Worm (Caenorhabditis elegans) whole organism, young adult: ENCODE results near the gene F44E5.1.

Source experiments
- B0336.3 ChIP-seq: fragments of 200-800 bp; sonication (Bioruptor generic); IDR thresholded peaks from 2 replicates; pipeline ENCODE4 v1.3.6; 2022; ENCODE audit warnings: missing genetic modification characterization, missing compliant biosample characterization
- C06A6.2 ChIP-seq: fragments of 200-800 bp; sonication (Bioruptor generic); conservative IDR thresholded peaks from 2 replicates; pipeline ENCODE4 v1.3.6; 2022; ENCODE audit warnings: missing genetic modification characterization, missing compliant biosample characterization
- C17E4.6 ChIP-seq: fragments of 200-800 bp; sonication (Bioruptor generic); IDR thresholded peaks from 2 replicates; pipeline ENCODE4 v1.3.6; 2022; ENCODE audit warnings: missing genetic modification reagents, missing genetic modification characterization, missing compliant biosample characterization
- D2030.7 ChIP-seq: fragments of 200-800 bp; sonication (Bioruptor generic); IDR thresholded peaks from 2 replicates; pipeline ENCODE4 v1.3.6; 2022; ENCODE audit warnings: missing genetic modification reagents, missing genetic modification characterization, missing compliant biosample characterization
- F23B12.7 ChIP-seq: sonication (generic microtip); optimal IDR thresholded peaks from 2 replicates; lab custom pipeline; 2017; ENCODE audit warnings: missing genetic modification characterization, mild to moderate bottlenecking, missing compliant biosample characterization, antibody characterized with exemption, moderate library complexity; ENCODE audit not compliant: insufficient read depth
- F57C9.4 ChIP-seq: sonication (generic microtip); optimal IDR thresholded peaks from 2 replicates; lab custom pipeline; 2017; ENCODE audit warnings: mild to moderate bottlenecking, missing genetic modification characterization, missing compliant biosample characterization
- T26A5.8 ChIP-seq: sonication (generic microtip); optimal IDR thresholded peaks from 2 replicates; lab custom pipeline; 2016; ENCODE audit warnings: missing genetic modification characterization, missing compliant biosample characterization
- akir-1 ChIP-seq: fragments of 200-800 bp; sonication (Bioruptor generic); optimal IDR thresholded peaks from 2 replicates; lab custom pipeline; 2018; ENCODE audit warnings: mild to moderate bottlenecking, missing genetic modification characterization, moderate library complexity, missing compliant biosample characterization
- ama-1 ChIP-seq, 3 experiments: fragments of 150-350 bp in 1 of 3; sonication (generic microtip) in 2 of 3; optimal IDR thresholded peaks; 2 replicates each; lab custom pipeline; 2014 to 2018; ENCODE audit warnings: missing biosample characterization in 2 of 3, missing genetic modification characterization in 2 of 3, missing genetic modification reagents in 2 of 3
- atf-7 ChIP-seq: sonication (generic microtip); optimal IDR thresholded peaks from 2 replicates; lab custom pipeline; 2017; ENCODE audit warnings: mild to moderate bottlenecking, missing genetic modification characterization, missing compliant biosample characterization
- attf-6 ChIP-seq: fragments of 200-800 bp; sonication (Bioruptor generic); IDR thresholded peaks from 2 replicates; pipeline ENCODE4 v1.3.6; 2022; ENCODE audit warnings: missing genetic modification reagents, missing genetic modification characterization, missing compliant biosample characterization
- bed-1 ChIP-seq: fragments of 200-800 bp; sonication (Bioruptor generic); IDR thresholded peaks from 2 replicates; pipeline ENCODE4 v1.3.6; 2022; ENCODE audit warnings: missing genetic modification reagents, missing genetic modification characterization, missing compliant biosample characterization
- cebp-1 ChIP-seq, 2 experiments: fragments of 200-800 bp in 1 of 2; sonication (Bioruptor generic) in 1 of 2; sonication (generic microtip) in 1 of 2; IDR thresholded peaks in 1 of 2; optimal IDR thresholded peaks in 1 of 2; 2 replicates each; pipeline versions ENCODE4 v1.3.6 to Lab custom; 2017 to 2022; ENCODE audit warnings: missing compliant biosample characterization in 2 of 2, missing genetic modification characterization in 2 of 2, mild to moderate bottlenecking in 1 of 2, missing genetic modification reagents in 1 of 2, moderate library complexity in 1 of 2
- ceh-27 ChIP-seq: fragments of 200-800 bp; sonication (Bioruptor generic); optimal IDR thresholded peaks from 2 replicates; lab custom pipeline; 2018; ENCODE audit warnings: mild to moderate bottlenecking, missing genetic modification characterization, moderate library complexity, missing compliant biosample characterization
- ceh-58 ChIP-seq: fragments of 200-800 bp; sonication (Bioruptor generic); IDR thresholded peaks from 2 replicates; pipeline ENCODE4 v1.3.6; 2022; ENCODE audit warnings: missing genetic modification characterization, missing compliant biosample characterization
- chd-7 ChIP-seq: sonication (generic microtip); optimal IDR thresholded peaks from 2 replicates; lab custom pipeline; 2016; ENCODE audit warnings: mild to moderate bottlenecking, missing genetic modification characterization, moderate library complexity, missing compliant biosample characterization
- efl-1 ChIP-seq: fragments of 150-350 bp; optimal IDR thresholded peaks from 2 replicates; lab custom pipeline; 2014; ENCODE audit warnings: missing biosample characterization, missing genetic modification reagents, missing genetic modification characterization
- ekl-4 ChIP-seq: fragments of 200-800 bp; sonication (Bioruptor generic); IDR thresholded peaks from 2 replicates; pipeline ENCODE4 v1.3.6; 2022; ENCODE audit warnings: missing genetic modification reagents, missing genetic modification characterization, missing compliant biosample characterization
- fkh-3 ChIP-seq: sonication (generic microtip); optimal IDR thresholded peaks from 2 replicates; lab custom pipeline; 2016; ENCODE audit warnings: mild to moderate bottlenecking, missing genetic modification characterization, missing compliant biosample characterization
- him-1 ChIP-seq: sonication (generic microtip); optimal IDR thresholded peaks from 2 replicates; lab custom pipeline; 2016; ENCODE audit warnings: missing genotype, missing genetic modification reagents, missing genetic modification characterization, missing compliant biosample characterization
- hlh-12 ChIP-seq: sonication (generic microtip); optimal IDR thresholded peaks from 2 replicates; lab custom pipeline; 2016; ENCODE audit warnings: missing genetic modification characterization, missing compliant biosample characterization
- hmg-20 ChIP-seq: fragments of 200-800 bp; sonication (Bioruptor generic); IDR thresholded peaks from 2 replicates; pipeline ENCODE4 v1.3.6; 2022; ENCODE audit warnings: missing genetic modification reagents, missing genetic modification characterization, missing compliant biosample characterization
- hsf-1 ChIP-seq: fragments of 200-800 bp; sonication (Bioruptor generic); IDR thresholded peaks from 2 replicates; pipeline ENCODE4 v1.3.6; 2022; ENCODE audit warnings: missing genetic modification reagents, missing genetic modification characterization, missing compliant biosample characterization
- lag-1 ChIP-seq: fragments of 200-800 bp; sonication (Bioruptor generic); IDR thresholded peaks from 2 replicates; pipeline ENCODE4 v1.3.6; 2022; ENCODE audit warnings: missing genetic modification reagents, missing genetic modification characterization, missing compliant biosample characterization
- lin-35 ChIP-seq, 3 experiments: fragments of 150-350 bp in 2 of 3; sonication (generic microtip) in 1 of 3; optimal IDR thresholded peaks; 2 replicates each; lab custom pipeline; 2014 to 2018; ENCODE audit warnings: missing biosample characterization in 3 of 3, missing genetic modification characterization in 3 of 3, missing genetic modification reagents in 3 of 3
- lin-40 ChIP-seq: sonication (generic microtip); optimal IDR thresholded peaks from 2 replicates; lab custom pipeline; 2016; ENCODE audit warnings: missing genetic modification characterization, mild to moderate bottlenecking, missing compliant biosample characterization, missing genotype, missing genetic modification reagents
- madf-10 ChIP-seq: sonication (generic microtip); optimal IDR thresholded peaks from 2 replicates; lab custom pipeline; 2016; ENCODE audit warnings: mild to moderate bottlenecking, missing genetic modification characterization, missing compliant biosample characterization
- mel-28 ChIP-seq: sonication (generic microtip); optimal IDR thresholded peaks from 2 replicates; lab custom pipeline; 2016; ENCODE audit warnings: borderline replicate concordance, mild to moderate bottlenecking, missing genetic modification characterization, missing compliant biosample characterization
- nfya-1 ChIP-seq: sonication (generic microtip); optimal IDR thresholded peaks from 2 replicates; lab custom pipeline; 2017; ENCODE audit warnings: antibody characterized with exemption, missing compliant biosample characterization, missing genetic modification characterization, borderline replicate concordance; ENCODE audit not compliant: insufficient read depth
- nhr-120 ChIP-seq: fragments of 200-800 bp; sonication (Bioruptor generic); IDR thresholded peaks from 2 replicates; pipeline ENCODE4 v1.3.6; 2022; ENCODE audit warnings: missing genetic modification characterization, missing compliant biosample characterization
- nhr-27 ChIP-seq: fragments of 200-800 bp; sonication (Bioruptor generic); optimal IDR thresholded peaks from 2 replicates; lab custom pipeline; 2018; ENCODE audit warnings: mild to moderate bottlenecking, missing genetic modification characterization, moderate library complexity, missing compliant biosample characterization
- pbrm-1 ChIP-seq: fragments of 200-800 bp; sonication (Bioruptor generic); IDR thresholded peaks from 2 replicates; pipeline ENCODE4 v1.3.6; 2022; ENCODE audit warnings: missing genetic modification reagents, missing genetic modification characterization, missing compliant biosample characterization
- rcor-1 ChIP-seq: fragments of 200-800 bp; sonication (Bioruptor generic); IDR thresholded peaks from 2 replicates; pipeline ENCODE4 v1.3.6; 2022; ENCODE audit warnings: missing genetic modification reagents, missing genetic modification characterization, missing compliant biosample characterization
- repo-1 ChIP-seq: sonication (generic microtip); optimal IDR thresholded peaks from 2 replicates; lab custom pipeline; 2017; ENCODE audit warnings: mild to moderate bottlenecking, missing genetic modification characterization, missing compliant biosample characterization
- sea-2 ChIP-seq: fragments of 200-800 bp; sonication (Bioruptor generic); IDR thresholded peaks from 2 replicates; pipeline ENCODE4 v1.3.6; 2022; ENCODE audit warnings: missing genetic modification characterization, missing compliant biosample characterization
- snpc-1.1 ChIP-seq: sonication (generic microtip); optimal IDR thresholded peaks from 2 replicates; lab custom pipeline; 2017; ENCODE audit warnings: missing genetic modification characterization, mild to moderate bottlenecking, missing compliant biosample characterization, antibody characterized with exemption, moderate library complexity, missing genotype, missing genetic modification reagents; ENCODE audit not compliant: insufficient read depth
- snpc-4 ChIP-seq, 5 experiments: fragments of 150-350 bp in 1 of 5; sonication (generic microtip) in 4 of 5; optimal IDR thresholded peaks; 2 replicates each; lab custom pipeline; 2014 to 2018; ENCODE audit warnings: missing genetic modification characterization in 5 of 5, missing biosample characterization in 3 of 5, antibody characterized with exemption in 2 of 5, mild to moderate bottlenecking in 2 of 5, missing compliant biosample characterization in 2 of 5, missing genotype in 2 of 5, moderate library complexity in 2 of 5, missing genetic modification reagents in 1 of 5
- somi-1 ChIP-seq: fragments of 200-800 bp; sonication (Bioruptor generic); optimal IDR thresholded peaks from 2 replicates; lab custom pipeline; 2018; ENCODE audit warnings: mild to moderate bottlenecking, missing genetic modification characterization, missing compliant biosample characterization
- tlf-1 ChIP-seq: fragments of 200-800 bp; sonication (Bioruptor generic); optimal IDR thresholded peaks from 2 replicates; lab custom pipeline; 2018; ENCODE audit warnings: mild to moderate bottlenecking, missing genetic modification characterization, missing compliant biosample characterization
- xnd-1 ChIP-seq: sonication (generic microtip); optimal IDR thresholded peaks from 2 replicates; lab custom pipeline; 2016; ENCODE audit warnings: missing genotype, missing genetic modification reagents, missing genetic modification characterization, missing compliant biosample characterization
- zfh-2 ChIP-seq: fragments of 200-800 bp; sonication (Bioruptor generic); conservative IDR thresholded peaks from 2 replicates; pipeline ENCODE4 v1.3.6; 2022; ENCODE audit warnings: missing genetic modification reagents, missing genetic modification characterization, missing compliant biosample characterization
- ztf-25 ChIP-seq: fragments of 200-800 bp; sonication (Bioruptor generic); IDR thresholded peaks from 2 replicates; pipeline ENCODE4 v1.3.6; 2022; ENCODE audit warnings: missing genetic modification reagents, missing genetic modification characterization, missing compliant biosample characterization

The F44E5.1 gene

DNA sequence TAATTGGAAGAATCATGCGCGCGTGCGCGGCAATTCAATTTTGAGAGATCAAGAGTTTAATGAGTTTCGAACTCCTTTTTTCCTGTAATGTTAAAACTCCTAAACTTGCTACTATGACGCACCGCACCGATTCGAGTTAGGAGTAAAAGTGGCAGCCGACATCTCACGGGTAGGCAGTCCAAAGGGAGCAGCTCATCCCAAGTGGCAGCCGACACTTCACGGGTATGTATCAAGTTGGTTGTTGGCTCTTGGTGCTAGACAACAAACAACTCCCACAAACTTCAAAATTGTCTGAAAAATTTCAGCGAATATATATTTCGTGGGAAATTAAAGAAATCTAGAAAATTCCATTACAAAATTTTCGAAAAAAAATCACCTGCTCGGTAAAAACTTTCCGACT is 21.2 kb downstream of the F44E5.1 start:
- no peak for TF ChIP-seq fkh-3 (tag; lab: Kevin White, UChicago)
- TF ChIP-seq C06A6.2, result no peak
- no peak for TF ChIP-seq nfya-1 (tag; lab: Kevin White, UChicago)
- TF ChIP-seq mel-28 (tag; lab: Kevin White, UChicago), result no peak
- no peak for TF ChIP-seq somi-1
- no peak for TF ChIP-seq akir-1 (GFP tag; lab: Kevin White, UChicago)
- no peak for TF ChIP-seq T26A5.8
- no peak for TF ChIP-seq C17E4.6 (GFP tag; lab: Robert Waterston, UW)
- no peak for TF ChIP-seq nhr-120
- TF ChIP-seq B0336.3 (GFP tag; lab: Robert Waterston, UW), result no peak
- TF ChIP-seq lag-1 (GFP tag; lab: Robert Waterston, UW), result no peak
- no peak for TF ChIP-seq F57C9.4 (tag; lab: Kevin White, UChicago)
- TF ChIP-seq snpc-4 (GFP tag; optimal IDR thresholded peaks at IDR 0.05; lab: Kevin White, UChicago), result no peak
- peak in 3 of 4 experiments; percentile 51 to 79 (median 76) for TF ChIP-seq snpc-4 (tag; optimal IDR thresholded peaks at IDR 0.05; lab: Kevin White, UChicago)
- peak; percentile 16 for TF ChIP-seq snpc-1.1 (tag; lab: Kevin White, UChicago)

DNA sequence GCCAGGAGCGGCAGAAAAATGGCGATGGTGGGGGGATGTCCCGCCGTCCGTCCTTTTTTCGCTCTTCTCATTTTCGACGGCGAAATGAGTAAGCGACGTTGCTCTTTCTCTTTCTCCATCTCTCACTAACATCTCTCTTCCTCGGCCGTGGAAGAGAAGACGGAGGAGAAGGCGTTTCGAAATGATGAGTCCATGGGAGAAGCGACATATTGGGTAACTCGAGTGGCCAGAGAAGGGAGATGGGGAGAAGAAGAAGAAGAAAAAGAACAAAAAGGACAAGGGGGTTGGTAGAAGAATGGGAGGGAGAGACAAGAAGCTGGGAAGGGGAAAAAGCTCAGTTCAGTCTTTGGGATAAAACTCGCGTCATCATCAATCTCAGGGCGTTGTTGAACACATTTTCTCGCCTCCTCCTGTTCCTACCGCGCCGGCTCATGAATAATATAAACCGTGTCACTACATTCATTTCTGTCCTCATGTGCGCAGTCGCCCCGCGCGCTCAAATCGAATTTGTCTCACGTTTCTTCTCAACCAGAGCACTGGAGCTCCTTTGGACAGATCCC is 22.7 kb downstream of the F44E5.1 start:
- no peak for TF ChIP-seq lag-1 (GFP tag; lab: Robert Waterston, UW)
- TF ChIP-seq zfh-2 (GFP tag; lab: Robert Waterston, UW), result peak; percentile 62
- no peak for TF ChIP-seq F23B12.7 (tag; lab: Kevin White, UChicago)
- peak; percentile 25 for TF ChIP-seq ceh-27
- TF ChIP-seq hlh-12, result no peak
- no peak for TF ChIP-seq ceh-58 (GFP tag; lab: Robert Waterston, UW)
- TF ChIP-seq lin-35 (GFP tag; optimal IDR thresholded peaks at IDR 0.05; lab: Kevin White, UChicago), result peak in 1 of 3 experiments; percentile 23
- no peak for TF ChIP-seq rcor-1 (GFP tag; lab: Robert Waterston, UW)
- no peak for TF ChIP-seq nhr-120
- no peak for TF ChIP-seq cebp-1 (GFP tag; IDR thresholded peaks at IDR 0.05; lab: Robert Waterston, UW)
- peak; percentile 63 for TF ChIP-seq cebp-1 (tag; optimal IDR thresholded peaks at IDR 0.05; lab: Kevin White, UChicago)
- no peak for TF ChIP-seq attf-6 (GFP tag; lab: Robert Waterston, UW)
- no peak for TF ChIP-seq him-1 (tag; lab: Kevin White, UChicago)
- TF ChIP-seq D2030.7 (GFP tag; lab: Robert Waterston, UW), result no peak
- TF ChIP-seq lin-40 (tag; lab: Kevin White, UChicago), result no peak

DNA sequence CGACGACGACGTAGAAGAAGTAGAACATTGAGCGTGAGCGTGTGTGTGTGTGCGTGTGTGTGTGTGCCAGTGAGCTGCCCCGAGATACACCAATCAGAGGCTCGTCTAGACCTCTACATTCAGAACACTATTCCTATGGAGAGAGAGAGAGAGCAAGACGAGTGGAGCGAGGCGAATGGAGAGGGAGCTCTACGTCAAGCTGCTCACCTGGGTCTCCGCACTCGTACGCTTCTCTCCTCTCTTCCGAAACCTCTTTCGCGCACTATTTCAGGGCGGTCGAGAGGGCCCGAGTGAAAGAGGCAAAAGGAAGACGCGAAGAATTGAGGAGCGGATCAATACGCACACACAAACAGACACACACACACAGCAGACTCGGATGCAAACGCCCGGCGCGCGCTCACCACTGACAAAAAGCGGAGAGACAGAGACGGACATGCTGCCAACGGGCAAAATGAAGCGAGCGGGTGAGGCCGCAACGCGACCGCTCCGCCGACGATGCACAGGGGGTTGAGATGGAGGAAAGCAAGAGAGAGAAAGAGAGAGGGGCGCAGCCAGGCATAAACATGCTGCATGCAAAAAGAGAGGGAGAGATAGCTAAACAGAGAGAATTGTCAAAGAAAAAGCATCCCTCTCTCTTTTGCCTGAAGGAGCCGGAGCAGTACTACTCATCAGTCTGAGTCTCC is 24.7 kb downstream of the F44E5.1 start:
- TF ChIP-seq ekl-4 (0 out of 2 replicates have a peak, but pooled peaks have one; percentile 57), chd-7 (peak; percentile 74), efl-1 (GFP tag; lab: Kevin White, UChicago) (peak; percentile 17), madf-10 (tag; lab: Kevin White, UChicago) (peak; percentile 81), lin-35 (GFP tag; optimal IDR thresholded peaks at IDR 0.05; lab: Kevin White, UChicago) (peak in 1 of 3 experiments; percentile 66), F23B12.7 (tag; lab: Kevin White, UChicago) (no peak), ama-1 (optimal IDR thresholded peaks at IDR 0.05; lab: Kevin White, UChicago) (no peak), ama-1 (GFP tag; optimal IDR thresholded peaks at IDR 0.05; lab: Kevin White, UChicago) (no peak), ztf-25 (GFP tag; lab: Robert Waterston, UW) (no peak), repo-1 (peak; percentile 70), hsf-1 (GFP tag; lab: Robert Waterston, UW) (no peak), ceh-27 (peak; percentile 76), atf-7 (tag; lab: Kevin White, UChicago) (peak; percentile 75), xnd-1 (tag; lab: Kevin White, UChicago) (no peak), hmg-20 (GFP tag; lab: Robert Waterston, UW) (no peak), sea-2 (GFP tag; lab: Robert Waterston, UW) (no peak), pbrm-1 (GFP tag; lab: Robert Waterston, UW) (peak; percentile 63), mel-28 (tag; lab: Kevin White, UChicago) (no peak), tlf-1 (peak; percentile 22), bed-1 (GFP tag; lab: Robert Waterston, UW) (no peak), hlh-12 (no peak), nhr-27 (no peak)
